Worm (Caenorhabditis elegans) whole organism, L2 larva: ENCODE results near the gene Y102A5C.36.

ENCODE experiments used
- C34F6.9 ChIP-seq: fragments of 150-350 bp; optimal IDR thresholded peaks from 2 replicates; lab custom pipeline; 2014; ENCODE audit warnings: missing biosample characterization, missing genetic modification characterization
- F13H6.1 ChIP-seq: sonication (generic microtip); optimal IDR thresholded peaks from 2 replicates; lab custom pipeline; 2016; ENCODE audit warnings: missing genetic modification characterization, missing compliant biosample characterization
- R02D3.7 ChIP-seq: fragments of 150-350 bp; optimal IDR thresholded peaks from 2 replicates; lab custom pipeline; 2014; ENCODE audit warnings: missing biosample characterization, missing genetic modification characterization
- Y55F3AM.14 ChIP-seq: fragments of 200-800 bp; sonication (Bioruptor generic); optimal IDR thresholded peaks from 2 replicates; lab custom pipeline; 2018; ENCODE audit warnings: mild to moderate bottlenecking, missing genetic modification characterization, missing compliant biosample characterization
- ZK546.5 ChIP-seq: sonication (generic microtip); optimal IDR thresholded peaks from 2 replicates; lab custom pipeline; 2017; ENCODE audit warnings: missing biosample characterization, missing genetic modification characterization
- alr-1 ChIP-seq: fragments of 150-350 bp; optimal IDR thresholded peaks from 2 replicates; lab custom pipeline; 2014; ENCODE audit warnings: missing biosample characterization, missing genetic modification characterization
- aly-2 ChIP-seq: fragments of 150-350 bp; optimal IDR thresholded peaks from 2 replicates; lab custom pipeline; 2014; ENCODE audit warnings: missing biosample characterization, missing genetic modification characterization
- ama-1 ChIP-seq: fragments of 150-350 bp; optimal IDR thresholded peaks from 2 replicates; lab custom pipeline; 2018; ENCODE audit warnings: inconsistent platforms
- blmp-1 ChIP-seq: sonication (generic microtip); optimal IDR thresholded peaks from 2 replicates; lab custom pipeline; 2017; ENCODE audit warnings: missing genetic modification characterization, mild to moderate bottlenecking, missing compliant biosample characterization, antibody characterized with exemption, moderate library complexity; ENCODE audit not compliant: insufficient read depth
- ceh-16 ChIP-seq: fragments of 150-350 bp; optimal IDR thresholded peaks from 2 replicates; lab custom pipeline; 2014; ENCODE audit warnings: missing biosample characterization, missing genetic modification characterization
- crh-2 ChIP-seq: sonication (generic microtip); optimal IDR thresholded peaks from 2 replicates; lab custom pipeline; 2017; ENCODE audit warnings: missing biosample characterization, missing genetic modification characterization
- elt-3 ChIP-seq: sonication (generic microtip); optimal IDR thresholded peaks from 2 replicates; lab custom pipeline; 2017; ENCODE audit warnings: missing biosample characterization, missing genetic modification characterization
- fos-1 ChIP-seq: fragments of 150-350 bp; optimal IDR thresholded peaks from 2 replicates; lab custom pipeline; 2014; ENCODE audit warnings: missing biosample characterization, missing genetic modification characterization
- gmeb-1 ChIP-seq: fragments of 150-350 bp; optimal IDR thresholded peaks from 2 replicates; lab custom pipeline; 2014; ENCODE audit warnings: missing biosample characterization, missing genetic modification characterization
- lin-11 ChIP-seq: fragments of 150-350 bp; sonication (generic microtip); optimal IDR thresholded peaks from 2 replicates; lab custom pipeline; 2014; ENCODE audit warnings: missing biosample characterization, missing genetic modification characterization, inconsistent platforms, mixed read lengths
- lin-13 ChIP-seq: fragments of 150-350 bp; optimal IDR thresholded peaks from 2 replicates; lab custom pipeline; 2014; ENCODE audit warnings: missing biosample characterization, missing genetic modification reagents, missing genetic modification characterization
- lin-39 ChIP-seq: fragments of 150-350 bp; optimal IDR thresholded peaks from 2 replicates; lab custom pipeline; 2014; ENCODE audit warnings: missing biosample characterization, missing genetic modification reagents, missing genetic modification characterization
- mab-5 ChIP-seq: fragments of 150-350 bp; optimal IDR thresholded peaks from 2 replicates; lab custom pipeline; 2014; ENCODE audit warnings: missing biosample characterization, missing genetic modification characterization
- mbf-1 ChIP-seq: sonication (generic microtip); optimal IDR thresholded peaks from 2 replicates; lab custom pipeline; 2017; ENCODE audit warnings: missing biosample characterization, missing genetic modification characterization
- nhr-10 ChIP-seq: sonication (generic microtip); optimal IDR thresholded peaks from 2 replicates; lab custom pipeline; 2017; ENCODE audit warnings: missing biosample characterization, missing genetic modification characterization
- nhr-11 ChIP-seq: fragments of 150-350 bp; optimal IDR thresholded peaks from 2 replicates; lab custom pipeline; 2014; ENCODE audit warnings: missing biosample characterization, missing genetic modification characterization
- nhr-12 ChIP-seq: fragments of 150-350 bp; optimal IDR thresholded peaks from 2 replicates; lab custom pipeline; 2014; ENCODE audit warnings: missing biosample characterization, missing genetic modification characterization
- nhr-129 ChIP-seq: fragments of 150-350 bp; optimal IDR thresholded peaks from 2 replicates; lab custom pipeline; 2014; ENCODE audit warnings: missing biosample characterization, missing genetic modification characterization
- nhr-21 ChIP-seq: fragments of 150-350 bp; optimal IDR thresholded peaks from 2 replicates; lab custom pipeline; 2014; ENCODE audit warnings: missing biosample characterization, missing genetic modification characterization
- nhr-23 ChIP-seq: fragments of 150-350 bp; optimal IDR thresholded peaks from 2 replicates; lab custom pipeline; 2014; ENCODE audit warnings: missing biosample characterization, missing genetic modification reagents, missing genetic modification characterization
- nhr-237 ChIP-seq: fragments of 150-350 bp; optimal IDR thresholded peaks from 2 replicates; lab custom pipeline; 2014; ENCODE audit warnings: missing biosample characterization, missing genetic modification characterization
- nhr-25 ChIP-seq: fragments of 150-350 bp; sonication (generic microtip); optimal IDR thresholded peaks from 3 replicates; lab custom pipeline; 2014; ENCODE audit warnings: missing biosample characterization, missing genetic modification characterization
- nhr-6 ChIP-seq: fragments of 150-350 bp; optimal IDR thresholded peaks from 2 replicates; lab custom pipeline; 2014; ENCODE audit warnings: missing biosample characterization, missing genetic modification characterization
- nhr-77 ChIP-seq: fragments of 150-350 bp; optimal IDR thresholded peaks from 2 replicates; lab custom pipeline; 2014; ENCODE audit warnings: missing biosample characterization, missing genetic modification characterization
- peb-1 ChIP-seq: fragments of 150-350 bp; optimal IDR thresholded peaks from 2 replicates; lab custom pipeline; 2014; ENCODE audit warnings: missing biosample characterization, missing genetic modification characterization
- sem-4 ChIP-seq: fragments of 150-350 bp; optimal IDR thresholded peaks from 2 replicates; lab custom pipeline; 2014; ENCODE audit warnings: missing biosample characterization, missing genetic modification reagents, missing genetic modification characterization
- skn-1 ChIP-seq: sonication (generic microtip); optimal IDR thresholded peaks from 2 replicates; lab custom pipeline; 2017; ENCODE audit warnings: missing biosample characterization, missing genetic modification characterization
- sma-9 ChIP-seq, 2 experiments: fragments of 150-350 bp in 1 of 2; sonication (generic microtip) in 1 of 2; optimal IDR thresholded peaks; 2 replicates each; lab custom pipeline; 2014 to 2016; ENCODE audit warnings: missing genetic modification characterization in 2 of 2, mild to moderate bottlenecking in 1 of 2, missing biosample characterization in 1 of 2, missing compliant biosample characterization in 1 of 2, missing genetic modification reagents in 1 of 2, moderate library complexity in 1 of 2
- snpc-4 ChIP-seq: fragments of 150-350 bp; optimal IDR thresholded peaks from 2 replicates; lab custom pipeline; 2014; ENCODE audit warnings: missing biosample characterization, missing genetic modification characterization
- unc-39 ChIP-seq: fragments of 150-350 bp; optimal IDR thresholded peaks from 2 replicates; lab custom pipeline; 2014; ENCODE audit warnings: missing biosample characterization, missing genetic modification characterization
- unc-55 ChIP-seq: fragments of 150-350 bp; sonication (generic microtip); optimal IDR thresholded peaks from 3 replicates; lab custom pipeline; 2014; ENCODE audit warnings: missing biosample characterization, missing genetic modification reagents, missing genetic modification characterization
- unc-62 ChIP-seq: fragments of 150-350 bp; optimal IDR thresholded peaks from 2 replicates; lab custom pipeline; 2014; ENCODE audit warnings: missing biosample characterization, missing genetic modification reagents, missing genetic modification characterization
- ztf-1 ChIP-seq: fragments of 200-800 bp; sonication (Bioruptor generic); conservative IDR thresholded peaks from 2 replicates; pipeline ENCODE4 v1.3.6; 2022; ENCODE audit warnings: missing genetic modification characterization, missing compliant biosample characterization
- ztf-11 ChIP-seq: sonication (generic microtip); optimal IDR thresholded peaks from 2 replicates; lab custom pipeline; 2017; ENCODE audit warnings: missing biosample characterization, missing genetic modification characterization
- ztf-4 ChIP-seq: fragments of 150-350 bp; optimal IDR thresholded peaks from 2 replicates; lab custom pipeline; 2014; ENCODE audit warnings: missing biosample characterization, missing genetic modification characterization

Gene Y102A5C.36

DNA sequence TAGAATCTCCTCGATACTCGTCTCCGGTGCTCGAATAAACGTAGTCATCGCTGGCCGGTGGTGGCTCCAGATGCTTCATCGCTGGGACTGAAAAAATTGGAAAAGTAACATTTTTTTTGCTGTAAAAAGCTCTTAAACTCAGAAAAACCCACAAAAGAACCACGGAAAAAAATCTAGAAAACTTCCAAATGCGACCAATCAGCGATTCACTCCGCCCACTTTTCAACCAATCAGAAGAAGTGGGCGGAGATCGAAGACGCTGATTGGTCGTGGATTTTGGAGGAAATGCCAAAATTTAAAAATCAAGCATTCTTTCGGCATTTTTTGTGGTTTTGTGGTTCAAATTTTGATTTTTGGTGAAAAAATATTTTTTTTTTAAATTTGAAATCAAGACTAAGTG is 31.7 kb upstream of the Y102A5C.36 start:
- TF ChIP-seq nhr-77 (tag; lab: Kevin White, UChicago) (no peak), unc-62 (GFP tag; lab: Kevin White, UChicago) (no peak), ama-1 (lab: Kevin White, UChicago) (no peak), ZK546.5 (tag; lab: Kevin White, UChicago) (no peak), nhr-11 (no peak), nhr-237 (no peak), gmeb-1 (tag; lab: Kevin White, UChicago) (no peak), F13H6.1 (no peak), nhr-23 (tag; lab: Kevin White, UChicago) (no peak), sem-4 (no peak), ztf-4 (no peak), ztf-11 (tag; lab: Kevin White, UChicago) (no peak)

DNA sequence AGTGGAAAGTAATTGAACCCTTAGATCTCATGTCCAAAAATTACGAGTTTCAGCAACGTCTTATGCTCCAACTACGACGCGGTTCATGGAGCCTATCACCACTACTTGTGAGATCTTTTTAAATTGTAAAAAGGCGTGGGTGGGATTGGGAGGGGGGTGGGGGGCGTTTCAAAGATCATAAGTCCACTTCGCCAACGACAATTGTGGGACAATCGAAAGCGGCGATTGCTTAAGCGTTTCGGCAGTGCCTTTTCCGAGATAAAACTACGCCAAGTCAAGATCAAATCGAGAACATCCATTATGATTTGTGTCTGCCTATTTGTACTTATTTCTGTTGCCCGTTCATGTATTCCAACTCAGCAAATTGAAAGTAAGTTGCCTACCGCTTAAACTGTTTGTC is 29.0 kb upstream of the Y102A5C.36 start, which contains the start of gene clec-239:
Gene clec-239 (plus strand): TSS at position 301 of the 400 bp plus-strand sequence.
- TF ChIP-seq nhr-23 (tag; lab: Kevin White, UChicago), result no peak
- TF ChIP-seq nhr-11, result no peak
- no peak for TF ChIP-seq lin-39
- TF ChIP-seq lin-11 (tag; lab: Kevin White, UChicago), result no peak
- TF ChIP-seq lin-13, result no peak
- TF ChIP-seq ztf-4, result no peak
- no peak for TF ChIP-seq C34F6.9 (tag; lab: Kevin White, UChicago)
- no peak for TF ChIP-seq mab-5 (tag; lab: Kevin White, UChicago)
- no peak for TF ChIP-seq nhr-237
- no peak for TF ChIP-seq nhr-25 (tag; lab: Kevin White, UChicago)
- TF ChIP-seq mbf-1 (tag; lab: Kevin White, UChicago), result no peak
- no peak for TF ChIP-seq fos-1 (tag; lab: Kevin White, UChicago)
- TF ChIP-seq sem-4, result no peak
- no peak for TF ChIP-seq Y55F3AM.14
- TF ChIP-seq ZK546.5 (tag; lab: Kevin White, UChicago), result no peak
- TF ChIP-seq nhr-10, result no peak

DNA sequence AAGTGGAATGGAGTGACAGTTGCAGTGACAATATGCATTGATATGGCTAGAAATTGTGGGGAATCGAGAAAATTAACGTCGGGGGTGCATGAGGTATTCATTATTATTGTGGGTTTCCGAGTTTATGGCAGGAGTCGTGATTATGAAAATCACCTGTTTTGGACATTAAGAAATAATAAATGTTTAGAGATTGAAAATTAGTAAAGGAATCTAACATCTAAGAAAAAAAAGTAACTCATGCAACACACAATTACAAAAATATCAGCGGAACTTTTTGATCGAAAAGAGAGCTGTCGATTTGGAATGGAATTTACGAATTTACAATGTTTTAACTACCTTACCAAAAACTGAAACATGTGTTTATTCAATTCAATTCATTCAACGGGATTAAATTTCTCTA is 27.5 kb upstream of the Y102A5C.36 start, which contains the start of gene srh-206:
Gene srh-206 (minus strand): TSS at position 101 of the 400 bp plus-strand sequence.
- TF ChIP-seq skn-1 (tag; lab: Kevin White, UChicago) (no peak), ztf-1 (GFP tag; lab: Robert Waterston, UW) (no peak), aly-2 (tag; lab: Kevin White, UChicago) (no peak), lin-11 (tag; lab: Kevin White, UChicago) (no peak), snpc-4 (tag; lab: Kevin White, UChicago) (no peak), Y55F3AM.14 (no peak), nhr-11 (no peak)

DNA sequence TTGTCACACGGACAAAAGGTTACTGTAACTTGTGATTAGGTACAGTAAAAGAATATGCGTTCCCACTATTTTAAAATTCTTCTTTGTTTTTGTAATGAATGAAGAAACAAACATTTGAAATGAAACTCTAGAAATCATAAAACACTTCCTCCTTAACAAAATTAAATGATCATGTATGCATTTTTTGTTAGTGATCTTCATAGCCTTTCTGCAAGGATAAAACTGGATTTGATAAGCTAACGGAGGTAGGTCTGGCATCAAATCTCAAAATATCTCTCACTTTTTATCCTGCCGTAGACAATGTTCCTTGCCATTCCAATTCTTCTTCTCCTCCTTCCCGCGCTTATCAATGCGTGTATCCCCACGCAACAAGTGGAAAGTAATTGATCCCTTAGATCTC is 24.3 kb upstream of the Y102A5C.36 start, which contains the start of gene clec-238:
Gene clec-238 (plus strand): TSS at position 301 of the 400 bp plus-strand sequence.
- no peak for TF ChIP-seq unc-55 (GFP tag; lab: Kevin White, UChicago)
- TF ChIP-seq blmp-1 (tag; lab: Kevin White, UChicago), result no peak
- no peak for TF ChIP-seq crh-2 (tag; lab: Kevin White, UChicago)
- TF ChIP-seq nhr-77 (tag; lab: Kevin White, UChicago), result no peak
- TF ChIP-seq elt-3 (tag; lab: Kevin White, UChicago), result no peak
- TF ChIP-seq nhr-6 (tag; lab: Kevin White, UChicago), result no peak
- TF ChIP-seq nhr-25 (tag; lab: Kevin White, UChicago), result no peak
- TF ChIP-seq nhr-129 (tag; lab: Kevin White, UChicago), result no peak
- TF ChIP-seq F13H6.1, result no peak

DNA sequence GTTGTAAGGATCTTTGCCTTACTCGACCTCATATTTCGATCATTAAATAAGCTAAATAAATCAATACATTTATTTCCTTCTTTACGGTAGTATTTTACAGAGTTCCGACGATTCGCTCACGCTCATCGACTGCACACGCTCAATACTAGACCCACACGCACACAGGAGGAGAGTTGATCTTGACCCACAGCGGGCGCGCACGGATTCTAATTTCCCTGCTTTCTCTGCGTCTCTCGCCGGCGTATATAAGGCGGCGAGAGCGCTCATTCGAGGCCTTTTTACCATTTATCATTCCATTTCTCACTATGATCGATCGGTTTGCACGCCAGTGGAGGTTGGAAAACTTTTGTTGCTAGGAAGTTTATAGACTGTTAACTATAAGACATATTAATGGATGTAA is 22.8 kb upstream of the Y102A5C.36 start:
- TF ChIP-seq gmeb-1 (tag; lab: Kevin White, UChicago) (no peak), F13H6.1 (no peak), sma-9 (GFP tag; optimal IDR thresholded peaks at IDR 0.05; lab: Kevin White, UChicago) (no peak), sma-9 (tag; optimal IDR thresholded peaks at IDR 0.05; lab: Kevin White, UChicago) (no peak), R02D3.7 (tag; lab: Kevin White, UChicago) (no peak), nhr-21 (no peak), nhr-12 (tag; lab: Kevin White, UChicago) (no peak), nhr-11 (no peak), alr-1 (no peak), ZK546.5 (tag; lab: Kevin White, UChicago) (no peak), ztf-4 (no peak), lin-13 (no peak), crh-2 (tag; lab: Kevin White, UChicago) (no peak), unc-39 (no peak), ceh-16 (tag; lab: Kevin White, UChicago) (no peak), peb-1 (tag; lab: Kevin White, UChicago) (no peak)
